Fruit fly (Drosophila melanogaster): ENCODE measurements around the gene CG32756.

dm6 chrX:5918499-5919126, 26.9 kb upstream of the CG32756 start:
- TF ChIP-seq CG8478 (optimal IDR thresholded peaks at IDR 0.05): no peak
- no peak for TF ChIP-seq CTCF (optimal IDR thresholded peaks at IDR 0.05)
